Worm (Caenorhabditis elegans) whole organism, midembryonic: ENCODE data around the gene F19H8.2.

Experiments
- T22C8.4 ChIP-seq: fragments of 200-800 bp; sonication (Bioruptor generic); IDR thresholded peaks from 2 replicates; pipeline ENCODE4 v1.3.6; 2022; ENCODE audit warnings: missing genetic modification characterization, missing compliant biosample characterization
- cog-1 ChIP-seq: sonication (generic microtip); optimal IDR thresholded peaks from 2 replicates; lab custom pipeline; 2016; ENCODE audit warnings: missing genetic modification characterization, missing compliant biosample characterization
- flt-1 ChIP-seq: fragments of 200-800 bp; sonication (Bioruptor generic); IDR thresholded peaks from 2 replicates; pipeline ENCODE4 v1.3.6; 2022; ENCODE audit warnings: missing genetic modification characterization, missing compliant biosample characterization
- klf-2 ChIP-seq: fragments of 200-800 bp; sonication (Bioruptor generic); conservative IDR thresholded peaks from 2 replicates; pipeline ENCODE4 v1.3.6; 2022; ENCODE audit warnings: missing genetic modification reagents, missing genetic modification characterization, missing compliant biosample characterization
- ref-1 ChIP-seq: fragments of 200-800 bp; sonication (Bioruptor generic); conservative IDR thresholded peaks from 2 replicates; pipeline ENCODE4 v1.3.6; 2022; ENCODE audit warnings: missing genetic modification reagents, missing genetic modification characterization, missing compliant biosample characterization
- tab-1 ChIP-seq: fragments of 200-800 bp; sonication (Bioruptor generic); IDR thresholded peaks from 2 replicates; pipeline ENCODE4 v1.3.6; 2022; ENCODE audit warnings: missing genetic modification characterization, missing compliant biosample characterization
- ztf-23 ChIP-seq: fragments of 200-800 bp; sonication (Bioruptor generic); IDR thresholded peaks from 2 replicates; pipeline ENCODE4 v1.3.6; 2022; ENCODE audit warnings: missing genetic modification reagents, missing genetic modification characterization, missing compliant biosample characterization
- ztf-29 ChIP-seq: fragments of 200-800 bp; sonication (Bioruptor generic); IDR thresholded peaks from 2 replicates; pipeline ENCODE4 v1.3.6; 2022; ENCODE audit warnings: missing genetic modification reagents, missing genetic modification characterization, missing compliant biosample characterization

ce11 chrII:14582206-14582605, 23.5 kb downstream of the F19H8.2 start, which contains the start of gene C01G12.3:
- TF ChIP-seq T22C8.4, result no peak
- no peak for TF ChIP-seq flt-1 (GFP tag; lab: Robert Waterston, UW)
- TF ChIP-seq ztf-29 (GFP tag; lab: Robert Waterston, UW), result no peak
- TF ChIP-seq ztf-23 (GFP tag; lab: Robert Waterston, UW), result no peak
- no peak for TF ChIP-seq tab-1
- TF ChIP-seq cog-1 (tag; lab: Kevin White, UChicago), result no peak
- TF ChIP-seq ref-1 (GFP tag; lab: Robert Waterston, UW), result no peak
- TF ChIP-seq klf-2, result no peak
